Worm (Caenorhabditis elegans) whole organism, L1 larva: Measurements from ENCODE around the gene gap-2.

Experiments used
- ceh-8 ChIP-seq: fragments of 200-800 bp; sonication (Bioruptor generic); optimal IDR thresholded peaks from 2 replicates; lab custom pipeline; 2018; ENCODE audit warnings: mild to moderate bottlenecking, missing genetic modification characterization, moderate library complexity, missing compliant biosample characterization
- ces-1 ChIP-seq: fragments of 150-350 bp; optimal IDR thresholded peaks from 2 replicates; lab custom pipeline; 2014; ENCODE audit warnings: missing biosample characterization, missing genetic modification reagents, missing genetic modification characterization
- elt-2 ChIP-seq: sonication (generic microtip); optimal IDR thresholded peaks from 2 replicates; lab custom pipeline; 2016; ENCODE audit warnings: missing genetic modification characterization, mild to moderate bottlenecking, inconsistent platforms, missing compliant biosample characterization, missing genetic modification reagents
- lin-13 ChIP-seq: fragments of 150-350 bp; optimal IDR thresholded peaks from 2 replicates; lab custom pipeline; 2014; ENCODE audit warnings: missing biosample characterization, missing genetic modification reagents, missing genetic modification characterization
- lin-35 ChIP-seq, 2 experiments: fragments of 150-350 bp; optimal IDR thresholded peaks; 2 replicates each; lab custom pipeline; 2014; ENCODE audit warnings: missing biosample characterization in 2 of 2, missing genetic modification characterization in 2 of 2, missing genetic modification reagents in 2 of 2
- mdl-1 ChIP-seq, 2 experiments: fragments of 150-350 bp; optimal IDR thresholded peaks; 2 replicates each; lab custom pipeline; 2014 to 2017; ENCODE audit warnings: missing biosample characterization in 2 of 2, missing genetic modification characterization in 2 of 2, inconsistent platforms in 1 of 2
- nhr-85 ChIP-seq: sonication (generic microtip); peaks from one replicate; lab custom pipeline; 2016; ENCODE audit warnings: missing genetic modification characterization, inconsistent platforms, missing compliant biosample characterization
- nhr-90 ChIP-seq: sonication (generic microtip); optimal IDR thresholded peaks from 2 replicates; lab custom pipeline; 2016; ENCODE audit warnings: mild to moderate bottlenecking, missing genetic modification characterization, missing compliant biosample characterization; ENCODE audit not compliant: poor library complexity
- rnt-1 ChIP-seq: sonication (generic microtip); optimal IDR thresholded peaks from 2 replicates; lab custom pipeline; 2016; ENCODE audit warnings: mild to moderate bottlenecking, missing genetic modification characterization, moderate library complexity, missing compliant biosample characterization
- snpc-4 ChIP-seq: fragments of 150-350 bp; optimal IDR thresholded peaks from 2 replicates; lab custom pipeline; 2014; ENCODE audit warnings: missing biosample characterization, missing genetic modification characterization
- unc-62 ChIP-seq: fragments of 150-350 bp; optimal IDR thresholded peaks from 2 replicates; lab custom pipeline; 2014; ENCODE audit warnings: missing biosample characterization, missing genetic modification reagents, missing genetic modification characterization
- unc-86 ChIP-seq: sonication (generic microtip); optimal IDR thresholded peaks from 2 replicates; lab custom pipeline; 2016; ENCODE audit warnings: missing genetic modification characterization, missing compliant biosample characterization
- ztf-11 ChIP-seq, 2 experiments: sonication (generic microtip); optimal IDR thresholded peaks; 2 replicates each; lab custom pipeline; 2016 to 2017; ENCODE audit warnings: missing genetic modification characterization in 2 of 2, missing biosample characterization in 1 of 2, missing compliant biosample characterization in 1 of 2

ce11 chrX:9548011-9548795 is 75.9 kb downstream of the gap-2 start:
- TF ChIP-seq nhr-85 (tag; lab: Kevin White, UChicago) (peak; percentile 59), mdl-1 (tag; optimal IDR thresholded peaks at IDR 0.05; lab: Kevin White, UChicago) (no peak), ceh-8 (GFP tag; lab: Kevin White, UChicago) (no peak), ces-1 (no peak), unc-86 (tag; lab: Kevin White, UChicago) (no peak), elt-2 (no peak), nhr-90 (tag; lab: Kevin White, UChicago) (no peak), unc-62 (GFP tag; lab: Kevin White, UChicago) (no peak), lin-35 (GFP tag; optimal IDR thresholded peaks at IDR 0.05; lab: Kevin White, UChicago) (no peak), rnt-1 (no peak), lin-13 (GFP tag; lab: Kevin White, UChicago) (no peak), snpc-4 (tag; lab: Kevin White, UChicago) (no peak), ztf-11 (tag; optimal IDR thresholded peaks at IDR 0.05; lab: Kevin White, UChicago) (no peak)
